Comparison of ENCODE assay signal across 5 fruit fly cellular contexts in genomic region chr2L:9522766-9523174, dm6.
TF ChIP-seq lines count a peak whose summit lies in the region.

No protein-coding gene starts in this region.

- no peak for TF ChIP-seq CTCF in whole organism, embryonic (GFP tag; optimal IDR thresholded peaks at IDR 0.05; lab: Kevin White, UChicago)

TF ChIP-seq in whole organism, adult, 20 proteins besides CTCF, POLR2A, EP300 and RAD21:
- TF ChIP-seq CG1620 (GFP tag; optimal IDR thresholded peaks at IDR 0.05; lab: Kevin White, UChicago) = no peak
- TF ChIP-seq CG33017 (tag; optimal IDR thresholded peaks at IDR 0.05; lab: Kevin White, UChicago) = no peak
- peak; percentile 44 for TF ChIP-seq bab1 (GFP tag; optimal IDR thresholded peaks at IDR 0.05; lab: Kevin White, UChicago)
- no peak for TF ChIP-seq Hr96 (GFP tag; optimal IDR thresholded peaks at IDR 0.05; lab: Kevin White, UChicago)
- peak; percentile 87 for TF ChIP-seq ovo (GFP tag; optimal IDR thresholded peaks at IDR 0.05; lab: Kevin White, UChicago)

TF ChIP-seq in whole organism, embryonic, 481 proteins besides CTCF, POLR2A, EP300 and RAD21 (continues in another document):
- no peak for TF ChIP-seq Sry-β (GFP tag; optimal IDR thresholded peaks at IDR 0.05; lab: Kevin White, UChicago)
- TF ChIP-seq tup (GFP tag; optimal IDR thresholded peaks at IDR 0.05; lab: Kevin White, UChicago) = no peak
- TF ChIP-seq Blimp-1 (GFP tag; optimal IDR thresholded peaks at IDR 0.05; lab: Kevin White, UChicago) = no peak
- TF ChIP-seq cwo (GFP tag; optimal IDR thresholded peaks at IDR 0.05; lab: Kevin White, UChicago) = no peak
- no peak for TF ChIP-seq cad (GFP tag; optimal IDR thresholded peaks at IDR 0.05; lab: Kevin White, UChicago)
- TF ChIP-seq Lhr (GFP tag; optimal IDR thresholded peaks at IDR 0.05; lab: Kevin White, UChicago) = no peak
- TF ChIP-seq stwl (tag; optimal IDR thresholded peaks at IDR 0.05; lab: Kevin White, UChicago) = no peak
- TF ChIP-seq ash1 (GFP tag; optimal IDR thresholded peaks at IDR 0.05; lab: Kevin White, UChicago) = no peak
- no peak for TF ChIP-seq CG2129 (GFP tag; IDR thresholded peaks at IDR 0.05; lab: Robert Waterston, UW; ENCODE audit: partially characterized antibody)
- no peak for TF ChIP-seq sim (GFP tag; IDR thresholded peaks at IDR 0.05; lab: Robert Waterston, UW)
- TF ChIP-seq Doc3 (GFP tag; IDR thresholded peaks at IDR 0.05; lab: Robert Waterston, UW; ENCODE audit: partially characterized antibody) = no peak; the same call in 2 of the 3 replicates
- no peak for TF ChIP-seq gsb-n (tag; optimal IDR thresholded peaks at IDR 0.05; lab: Kevin White, UChicago)
- TF ChIP-seq tna (GFP tag; IDR thresholded peaks at IDR 0.05; lab: Robert Waterston, UW; ENCODE audit: partially characterized antibody) = no peak
- peak; percentile 63 for TF ChIP-seq yki (optimal IDR thresholded peaks at IDR 0.05; lab: Kevin White, UChicago)
- no peak for TF ChIP-seq CG8924 (tag; optimal IDR thresholded peaks at IDR 0.05; lab: Kevin White, UChicago)
- 0 out of 4 replicates have a peak, but pooled peaks have one; percentile 20 for TF ChIP-seq Dll (GFP tag; IDR thresholded peaks at IDR 0.05; lab: Robert Waterston, UW; ENCODE audit: partially characterized antibody)
- TF ChIP-seq CG7839 (tag; optimal IDR thresholded peaks at IDR 0.05; lab: Kevin White, UChicago) = no peak
- TF ChIP-seq abd-A (tag; optimal IDR thresholded peaks at IDR 0.05; lab: Kevin White, UChicago) = peak; percentile 29
- peak in 1 of 2 experiments; percentile 28 for TF ChIP-seq Pdp1 (GFP tag; optimal IDR thresholded peaks at IDR 0.05; lab: Kevin White, UChicago)
- no peak for TF ChIP-seq salm (tag; optimal IDR thresholded peaks at IDR 0.05; lab: Kevin White, UChicago)
- TF ChIP-seq CG15479 (GFP tag; optimal IDR thresholded peaks at IDR 0.05; lab: Kevin White, UChicago) = peak; percentile 16

TF ChIP-seq in whole organism, prepupa, 60 proteins besides CTCF, POLR2A, EP300 and RAD21:
- TF ChIP-seq topi (GFP tag; optimal IDR thresholded peaks at IDR 0.05; lab: Kevin White, UChicago) (no peak), vri (GFP tag; optimal IDR thresholded peaks at IDR 0.05; lab: Kevin White, UChicago) (peak; percentile 2), CG15336 (GFP tag; IDR thresholded peaks at IDR 0.05; lab: Robert Waterston, UW) (peak; percentile 34; the same call in 1 of the 2 replicates), OdsH (GFP tag; optimal IDR thresholded peaks at IDR 0.05; lab: Kevin White, UChicago) (no peak), Eip78C (GFP tag; lab: Kevin White, UChicago) (peak; percentile 42), CG10631 (GFP tag; optimal IDR thresholded peaks at IDR 0.05; lab: Kevin White, UChicago) (no peak), Sox14 (GFP tag; optimal IDR thresholded peaks at IDR 0.05; lab: Kevin White, UChicago) (no peak), CG3032 (tag; optimal IDR thresholded peaks at IDR 0.05; lab: Kevin White, UChicago) (no peak), CG34406 (GFP tag; optimal IDR thresholded peaks at IDR 0.05; lab: Kevin White, UChicago) (no peak)

TF ChIP-seq in whole organism, pupa, 21 proteins besides CTCF, POLR2A, EP300 and RAD21:
- TF ChIP-seq CG15710 (tag; optimal IDR thresholded peaks at IDR 0.05; lab: Kevin White, UChicago) (no peak), CG12605 (GFP tag; IDR thresholded peaks at IDR 0.05; lab: Robert Waterston, UW) (no peak), CG32121 (GFP tag; IDR thresholded peaks at IDR 0.05; lab: Robert Waterston, UW) (no peak), CG13204 (GFP tag; optimal IDR thresholded peaks at IDR 0.05; lab: Kevin White, UChicago) (no peak), EcR (GFP tag; optimal IDR thresholded peaks at IDR 0.05; lab: Kevin White, UChicago) (peak; percentile 21), D1 (tag; optimal IDR thresholded peaks at IDR 0.05; lab: Kevin White, UChicago) (no peak)

TF ChIP-seq in whole organism, wandering third instar larva, 38 proteins besides CTCF, POLR2A, EP300 and RAD21:
- TF ChIP-seq Vsx2 (GFP tag; optimal IDR thresholded peaks at IDR 0.05; lab: Kevin White, UChicago; ENCODE audit: partially characterized antibody) = peak; percentile 85
- no peak for TF ChIP-seq Abd-B (GFP tag; optimal IDR thresholded peaks at IDR 0.05; lab: Kevin White, UChicago)
- TF ChIP-seq GATAd (GFP tag; optimal IDR thresholded peaks at IDR 0.05; lab: Kevin White, UChicago) = no peak
- peak; percentile 51 for TF ChIP-seq Dif (GFP tag; optimal IDR thresholded peaks at IDR 0.05; lab: Kevin White, UChicago; ENCODE audit: partially characterized antibody)
- no peak for TF ChIP-seq br (GFP tag; optimal IDR thresholded peaks at IDR 0.05; lab: Kevin White, UChicago)
- TF ChIP-seq sv (GFP tag; optimal IDR thresholded peaks at IDR 0.05; lab: Kevin White, UChicago) = no peak
